Worm (Caenorhabditis elegans): ENCODE data around the gene enri-1.

Gene enri-1

ce11 chrII:2341515-2341914 lies at the start of gene enri-1:
enri-1 (minus strand) TSS chrII:2341615.
- TF ChIP-seq ttx-3 (tag; optimal IDR thresholded peaks at IDR 0.05) (no peak), pqm-1 (tag; optimal IDR thresholded peaks at IDR 0.05) (no peak), ceh-2 (tag; optimal IDR thresholded peaks at IDR 0.05) (no peak), tbx-2 (tag; optimal IDR thresholded peaks at IDR 0.05) (no peak), ceh-9 (tag; optimal IDR thresholded peaks at IDR 0.05) (no peak), fkh-10 (GFP tag; optimal IDR thresholded peaks at IDR 0.05) (no peak), dmd-4 (tag; optimal IDR thresholded peaks at IDR 0.05; ENCODE audit: borderline replicate concordance) (no peak), ceh-6 (GFP tag; optimal IDR thresholded peaks at IDR 0.05) (no peak)

- TF ChIP-seq ama-1 (optimal IDR thresholded peaks at IDR 0.05), result no peak
- no peak for TF ChIP-seq unc-55 (GFP tag; optimal IDR thresholded peaks at IDR 0.05)
Measured at ce11 chrII:2390884-2391283, 49.5 kb upstream of the enri-1 start, which contains the start of gene F16G10.10. F16G10.10 (minus strand) TSS chrII:2390984.

- TF ChIP-seq tbx-7 (tag; optimal IDR thresholded peaks at IDR 0.05), result no peak
- TF ChIP-seq hlh-6 (tag; optimal IDR thresholded peaks at IDR 0.05), result no peak
- no peak for TF ChIP-seq ceh-18 (tag; optimal IDR thresholded peaks at IDR 0.05)
- no peak for TF ChIP-seq ttx-3 (tag; optimal IDR thresholded peaks at IDR 0.05)
- no peak for TF ChIP-seq fkh-6 (tag; optimal IDR thresholded peaks at IDR 0.05)
- no peak for TF ChIP-seq unc-42 (tag; optimal IDR thresholded peaks at IDR 0.05)
- TF ChIP-seq ceh-31 (tag; optimal IDR thresholded peaks at IDR 0.05), result no peak
- no peak for TF ChIP-seq ceh-2 (tag; optimal IDR thresholded peaks at IDR 0.05)
Measured at ce11 chrII:2385495-2385894, 44.1 kb upstream of the enri-1 start, which contains the start of gene F16G10.9. F16G10.9 (minus strand) TSS chrII:2385595.

ce11 chrII:2383334-2383733 lies 41.9 kb upstream of the enri-1 start, which contains the start of gene F16G10.8:
F16G10.8 (minus strand) TSS chrII:2383434.
- no peak for TF ChIP-seq C38D4.7 (GFP tag; optimal IDR thresholded peaks at IDR 0.05)
- TF ChIP-seq ceh-31 (tag; optimal IDR thresholded peaks at IDR 0.05), result no peak
- TF ChIP-seq pax-1 (tag; optimal IDR thresholded peaks at IDR 0.05), result no peak
- no peak for TF ChIP-seq mec-3 (tag; optimal IDR thresholded peaks at IDR 0.05; ENCODE audit: borderline replicate concordance)
- no peak for TF ChIP-seq C08G9.2 (tag; optimal IDR thresholded peaks at IDR 0.05)
- TF ChIP-seq pros-1 (tag; optimal IDR thresholded peaks at IDR 0.05), result no peak
- no peak for TF ChIP-seq hlh-15 (tag; optimal IDR thresholded peaks at IDR 0.05)
- no peak for TF ChIP-seq zip-5 (tag; optimal IDR thresholded peaks at IDR 0.05)
- no peak for TF ChIP-seq sox-2 (GFP tag; IDR thresholded peaks at IDR 0.05)
- no peak for TF ChIP-seq nfya-1 (tag; optimal IDR thresholded peaks at IDR 0.05)

ce11 chrII:2380174-2380573 lies 38.8 kb upstream of the enri-1 start, which contains the start of gene F16G10.7:
F16G10.7 (minus strand) TSS chrII:2380274.
- TF ChIP-seq C08G9.2 (tag; optimal IDR thresholded peaks at IDR 0.05), result no peak
- TF ChIP-seq nfya-1 (tag; optimal IDR thresholded peaks at IDR 0.05), result peak; percentile 6

- no peak for TF ChIP-seq unc-3 (GFP tag; conservative IDR thresholded peaks at IDR 0.05)
- TF ChIP-seq unc-3 (tag; optimal IDR thresholded peaks at IDR 0.05), result no peak
- no peak for TF ChIP-seq nhr-11 (tag; optimal IDR thresholded peaks at IDR 0.05)
- no peak for TF ChIP-seq ceh-30 (tag; optimal IDR thresholded peaks at IDR 0.05)
- TF ChIP-seq madf-2 (tag; optimal IDR thresholded peaks at IDR 0.05), result no peak
- no peak for TF ChIP-seq pag-3 (tag; optimal IDR thresholded peaks at IDR 0.05; ENCODE audit: borderline replicate concordance)
- no peak for TF ChIP-seq dve-1 (tag; optimal IDR thresholded peaks at IDR 0.05)
- TF ChIP-seq ceh-31 (tag; optimal IDR thresholded peaks at IDR 0.05), result no peak
- TF ChIP-seq fax-1 (tag; optimal IDR thresholded peaks at IDR 0.05), result no peak
- no peak for TF ChIP-seq ceh-48 (tag; optimal IDR thresholded peaks at IDR 0.05)
- TF ChIP-seq mec-3 (tag; optimal IDR thresholded peaks at IDR 0.05; ENCODE audit: borderline replicate concordance), result no peak
- no peak for TF ChIP-seq ahr-1 (tag; optimal IDR thresholded peaks at IDR 0.05)
- no peak for TF ChIP-seq ref-2 (tag; optimal IDR thresholded peaks at IDR 0.05)
Measured at ce11 chrII:2379673-2380072, 38.3 kb upstream of the enri-1 start.

Data from whole organism, late embryonic.